Worm (Caenorhabditis elegans) whole organism, L1 larva: ENCODE measurements around the gene ZC504.1.

Experiments used
- Y116A8C.19 ChIP-seq: sonication (generic microtip); optimal IDR thresholded peaks from 2 replicates; lab custom pipeline; 2016; ENCODE audit warnings: missing compliant biosample characterization, missing genetic modification characterization, borderline replicate concordance
- ama-1 ChIP-seq: fragments of 150-350 bp; optimal IDR thresholded peaks from 2 replicates; lab custom pipeline; 2014
- efl-1 ChIP-seq, 4 experiments: fragments of 150-350 bp; optimal IDR thresholded peaks in 3 of 4; peaks in 1 of 4; 1 replicate in 1 of 4; 2 replicates in 3 of 4; lab custom pipeline; 2014; ENCODE audit warnings: missing biosample characterization in 2 of 4, missing genetic modification characterization in 2 of 4, missing genetic modification reagents in 2 of 4
- efl-3 ChIP-seq: fragments of 200-800 bp; sonication (Bioruptor generic); optimal IDR thresholded peaks from 2 replicates; lab custom pipeline; 2018; ENCODE audit warnings: mild to moderate bottlenecking, missing genetic modification characterization, missing compliant biosample characterization
- ets-5 ChIP-seq: fragments of 200-800 bp; sonication (Bioruptor generic); IDR thresholded peaks from 2 replicates; pipeline ENCODE4 v1.3.6; 2022; ENCODE audit warnings: missing genetic modification characterization, missing compliant biosample characterization
- nhr-11 ChIP-seq: fragments of 150-350 bp; optimal IDR thresholded peaks from 2 replicates; lab custom pipeline; 2014; ENCODE audit warnings: missing biosample characterization, missing genetic modification characterization
- sox-4 ChIP-seq: sonication (generic microtip); optimal IDR thresholded peaks from 2 replicates; lab custom pipeline; 2016; ENCODE audit warnings: missing genetic modification characterization, missing compliant biosample characterization
- unc-30 ChIP-seq: sonication (generic microtip); optimal IDR thresholded peaks from 2 replicates; lab custom pipeline; 2017; ENCODE audit warnings: missing biosample characterization, missing genetic modification characterization

DNA sequence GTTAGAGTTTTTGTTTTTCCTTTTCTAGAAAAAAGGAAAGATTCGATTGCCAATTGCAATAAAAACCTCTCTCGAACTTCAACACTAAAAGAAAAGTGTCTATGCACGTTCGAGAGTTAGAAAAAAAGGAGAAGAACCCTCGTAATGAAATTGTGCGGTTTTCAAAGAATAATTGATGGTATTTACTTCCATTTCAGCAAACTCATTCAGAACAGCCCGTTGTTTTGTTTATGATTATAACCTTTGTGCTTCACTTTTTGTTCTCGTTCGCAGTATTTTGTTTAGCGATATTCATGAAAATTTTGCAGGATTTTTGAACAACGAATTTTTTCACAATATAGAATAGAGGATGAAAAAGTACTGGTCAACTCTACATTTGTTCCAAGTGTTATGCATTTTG, 47.0 kb downstream of the ZC504.1 start, which contains the start of gene lgc-41:
- TF ChIP-seq efl-1 (optimal IDR thresholded peaks at IDR 0.05; lab: Kevin White, UChicago) (no peak), efl-1 (GFP tag; optimal IDR thresholded peaks at IDR 0.05 in 1 of 2; lab: Kevin White, UChicago) (no peak), ama-1 (lab: Kevin White, UChicago) (no peak), efl-3 (GFP tag; lab: Kevin White, UChicago) (no peak), nhr-11 (tag; lab: Kevin White, UChicago) (no peak), Y116A8C.19 (tag; lab: Kevin White, UChicago) (no peak), sox-4 (tag; lab: Kevin White, UChicago) (no peak), unc-30 (tag; lab: Kevin White, UChicago) (no peak), ets-5 (GFP tag; lab: Robert Waterston, UW) (no peak)
